Worm (Caenorhabditis elegans) whole organism, late embryonic: ENCODE data around the gene eif-2Bepsilon.

Experiments
- C08G9.2 ChIP-seq: sonication (generic microtip); optimal IDR thresholded peaks from 2 replicates; lab custom pipeline; 2016; ENCODE audit warnings: mild to moderate bottlenecking, missing genetic modification characterization, moderate library complexity, missing compliant biosample characterization
- F13H6.1 ChIP-seq: sonication (generic microtip); optimal IDR thresholded peaks from 2 replicates; lab custom pipeline; 2016; ENCODE audit warnings: missing genetic modification characterization, missing compliant biosample characterization
- K09A11.1 ChIP-seq: sonication (generic microtip); optimal IDR thresholded peaks from 2 replicates; lab custom pipeline; 2017; ENCODE audit warnings: antibody characterized with exemption, mild to moderate bottlenecking, missing genetic modification characterization, missing compliant biosample characterization; ENCODE audit not compliant: insufficient read depth
- Y22D7AL.16 ChIP-seq: sonication (generic microtip); optimal IDR thresholded peaks from 2 replicates; lab custom pipeline; 2016; ENCODE audit warnings: missing genetic modification characterization, missing compliant biosample characterization
- ceh-30 ChIP-seq: fragments of 150-350 bp; optimal IDR thresholded peaks from 2 replicates; lab custom pipeline; 2014; ENCODE audit warnings: missing biosample characterization, missing genetic modification characterization
- ceh-34 ChIP-seq: sonication (generic microtip); optimal IDR thresholded peaks from 2 replicates; lab custom pipeline; 2016; ENCODE audit warnings: mild to moderate bottlenecking, missing genetic modification characterization, missing compliant biosample characterization
- che-1 ChIP-seq: sonication (generic microtip); optimal IDR thresholded peaks from 2 replicates; lab custom pipeline; 2016; ENCODE audit warnings: mild to moderate bottlenecking, missing genetic modification characterization, missing compliant biosample characterization
- dmd-4 ChIP-seq: sonication (generic microtip); optimal IDR thresholded peaks from 2 replicates; lab custom pipeline; 2016; ENCODE audit warnings: borderline replicate concordance, missing genetic modification characterization, missing compliant biosample characterization
- elt-2 ChIP-seq: sonication (generic microtip); optimal IDR thresholded peaks from 2 replicates; lab custom pipeline; 2016; ENCODE audit warnings: missing genetic modification reagents, missing genetic modification characterization, missing compliant biosample characterization
- elt-4 ChIP-seq: sonication (generic microtip); optimal IDR thresholded peaks from 2 replicates; lab custom pipeline; 2016; ENCODE audit warnings: missing genetic modification characterization, missing compliant biosample characterization
- eyg-1 ChIP-seq: sonication (generic microtip); optimal IDR thresholded peaks from 2 replicates; lab custom pipeline; 2016; ENCODE audit warnings: missing genotype, missing genetic modification characterization, missing compliant biosample characterization
- fkh-10 ChIP-seq: fragments of 150-350 bp; optimal IDR thresholded peaks from 2 replicates; lab custom pipeline; 2014; ENCODE audit warnings: missing biosample characterization, missing genetic modification reagents, missing genetic modification characterization
- lin-11 ChIP-seq: fragments of 200-800 bp; sonication (Bioruptor generic); optimal IDR thresholded peaks from 2 replicates; lab custom pipeline; 2018; ENCODE audit warnings: mild to moderate bottlenecking, missing genetic modification characterization, missing compliant biosample characterization
- mec-3 ChIP-seq: sonication (generic microtip); optimal IDR thresholded peaks from 2 replicates; lab custom pipeline; 2016; ENCODE audit warnings: borderline replicate concordance, missing genetic modification characterization, missing compliant biosample characterization
- nhr-232 ChIP-seq: sonication (generic microtip); optimal IDR thresholded peaks from 2 replicates; lab custom pipeline; 2016; ENCODE audit warnings: missing genetic modification characterization, missing compliant biosample characterization
- npax-4 ChIP-seq: sonication (generic microtip); optimal IDR thresholded peaks from 2 replicates; lab custom pipeline; 2016; ENCODE audit warnings: missing genetic modification characterization, missing compliant biosample characterization
- pag-3 ChIP-seq: sonication (generic microtip); optimal IDR thresholded peaks from 2 replicates; lab custom pipeline; 2016; ENCODE audit warnings: missing compliant biosample characterization, missing genetic modification characterization, borderline replicate concordance
- pat-9 ChIP-seq: fragments of 200-800 bp; sonication (Bioruptor generic); optimal IDR thresholded peaks from 2 replicates; lab custom pipeline; 2018; ENCODE audit warnings: mild to moderate bottlenecking, missing genetic modification characterization, moderate library complexity, missing compliant biosample characterization
- pha-2 ChIP-seq: sonication (generic microtip); optimal IDR thresholded peaks from 2 replicates; lab custom pipeline; 2017; ENCODE audit warnings: mild to moderate bottlenecking, missing genetic modification characterization, missing compliant biosample characterization
- pha-4 ChIP-seq: fragments of 150-350 bp; optimal IDR thresholded peaks from 2 replicates; lab custom pipeline; 2018; ENCODE audit warnings: missing biosample characterization, missing genetic modification reagents, missing genetic modification characterization
- sdc-2 ChIP-seq: sonication (generic microtip); optimal IDR thresholded peaks from 2 replicates; lab custom pipeline; 2016; ENCODE audit warnings: missing genotype, missing genetic modification characterization, missing compliant biosample characterization
- tbx-7 ChIP-seq: sonication (generic microtip); optimal IDR thresholded peaks from 2 replicates; lab custom pipeline; 2016; ENCODE audit warnings: missing genotype, missing genetic modification characterization, missing compliant biosample characterization
- unc-42 ChIP-seq: sonication (generic microtip); optimal IDR thresholded peaks from 2 replicates; lab custom pipeline; 2016; ENCODE audit warnings: missing genotype, missing genetic modification characterization, missing compliant biosample characterization
- unc-55 ChIP-seq: sonication (generic microtip); optimal IDR thresholded peaks from 2 replicates; lab custom pipeline; 2017; ENCODE audit warnings: missing biosample characterization, missing genetic modification reagents, missing genetic modification characterization
- zip-5 ChIP-seq: sonication (generic microtip); optimal IDR thresholded peaks from 2 replicates; lab custom pipeline; 2016; ENCODE audit warnings: missing genetic modification characterization, missing compliant biosample characterization

Gene eif-2Bepsilon

DNA sequence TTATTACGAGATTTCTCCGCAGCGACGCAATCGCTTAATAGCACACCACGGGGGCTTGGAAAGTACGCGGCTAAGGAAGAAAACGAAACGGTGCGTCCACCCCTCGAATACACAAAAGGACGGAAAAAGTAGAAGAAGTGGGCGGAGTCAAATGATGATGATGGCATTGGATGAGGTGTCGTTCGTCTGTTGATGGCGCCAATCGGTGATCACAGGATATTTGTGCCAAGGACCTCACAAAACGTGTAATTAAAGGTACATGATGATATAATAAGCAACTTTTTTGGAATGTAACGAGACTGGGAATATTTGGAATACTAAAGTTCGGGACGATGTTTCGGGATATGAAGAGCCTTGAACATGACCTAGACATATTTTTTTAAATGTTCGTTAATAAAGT, 27.3 kb upstream of the eif-2Bepsilon start, which contains the start of gene cutl-12:
TSS of gene cutl-12 (minus strand) at position 101 of the 400 bp plus-strand sequence.
- TF ChIP-seq dmd-4 (tag; lab: Kevin White, UChicago) (no peak), lin-11 (tag; lab: Kevin White, UChicago) (no peak), fkh-10 (GFP tag; lab: Kevin White, UChicago) (no peak)

DNA sequence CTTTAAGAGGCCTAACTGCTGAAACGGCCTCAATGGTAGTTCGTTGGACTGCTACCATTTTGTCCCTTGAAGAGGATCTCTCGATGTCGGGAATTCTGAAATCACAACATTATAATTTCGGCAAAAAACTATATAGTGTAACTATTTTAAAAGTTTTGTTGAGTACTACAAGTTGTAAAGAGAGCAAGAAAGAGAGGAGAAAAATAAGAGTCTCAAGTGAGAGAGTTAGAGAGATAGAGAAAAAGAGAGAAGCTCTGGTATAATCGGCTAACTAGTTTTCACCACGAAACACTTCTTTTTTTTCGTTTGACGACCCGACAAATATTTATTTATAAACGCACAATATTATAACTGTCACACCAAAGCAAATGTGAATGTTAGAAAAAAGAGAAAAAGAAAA, 24.1 kb upstream of the eif-2Bepsilon start, which contains the start of gene vab-9:
TSS of gene vab-9 (minus strand) at position 101 of the 400 bp plus-strand sequence.
- no peak for TF ChIP-seq fkh-10 (GFP tag; lab: Kevin White, UChicago)

DNA sequence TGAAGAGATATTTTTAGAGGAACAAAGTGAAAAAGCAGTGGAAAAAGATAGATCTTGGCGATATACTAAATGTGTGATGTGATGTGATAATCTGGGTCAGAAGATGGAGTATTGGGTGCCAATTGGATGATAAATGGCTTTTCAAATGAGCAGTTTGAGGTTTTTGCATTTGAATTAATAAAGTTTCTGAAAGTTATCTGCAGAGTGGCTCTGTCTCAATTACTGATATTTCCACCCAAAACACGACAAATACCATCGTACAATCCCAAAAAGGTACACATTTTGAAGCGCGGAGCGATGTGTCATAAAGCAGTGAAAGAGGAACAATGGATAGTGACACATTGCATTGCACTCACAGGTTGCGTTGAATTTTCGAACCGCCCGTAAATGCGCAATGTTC, 22.1 kb upstream of the eif-2Bepsilon start:
- TF ChIP-seq C08G9.2 (no peak), dmd-4 (tag; lab: Kevin White, UChicago) (no peak), pha-4 (tag; lab: Kevin White, UChicago) (no peak), unc-42 (no peak), unc-55 (GFP tag; lab: Kevin White, UChicago) (no peak), mec-3 (tag; lab: Kevin White, UChicago) (no peak), nhr-232 (no peak), pat-9 (tag; lab: Kevin White, UChicago) (no peak), tbx-7 (tag; lab: Kevin White, UChicago) (no peak), zip-5 (tag; lab: Kevin White, UChicago) (no peak), K09A11.1 (tag; lab: Kevin White, UChicago) (no peak), eyg-1 (tag; lab: Kevin White, UChicago) (no peak)

DNA sequence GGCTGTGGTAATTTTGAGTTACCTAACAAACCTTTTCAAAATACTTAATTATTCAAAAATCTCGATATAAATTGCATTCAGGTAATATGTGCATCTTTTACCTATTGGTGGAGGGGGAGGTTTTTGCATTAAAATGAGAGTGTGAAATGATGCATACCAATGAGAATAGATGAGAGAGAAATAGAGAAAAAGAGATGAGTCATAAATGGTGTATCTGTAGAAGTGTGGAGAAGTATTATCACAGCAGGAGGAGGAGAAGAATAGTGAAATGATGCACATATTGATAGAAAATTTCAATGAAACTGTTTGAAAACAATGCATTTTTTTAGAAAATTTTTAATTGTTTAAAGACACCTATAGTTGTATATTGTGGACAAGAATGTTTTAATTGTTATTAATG, 21.2 kb upstream of the eif-2Bepsilon start:
- TF ChIP-seq dmd-4 (tag; lab: Kevin White, UChicago) (no peak), ceh-34 (tag; lab: Kevin White, UChicago) (no peak), Y22D7AL.16 (tag; lab: Kevin White, UChicago) (no peak), npax-4 (no peak), elt-2 (no peak)
- TF ChIP-seq, all 69 proteins: peak for 0

DNA sequence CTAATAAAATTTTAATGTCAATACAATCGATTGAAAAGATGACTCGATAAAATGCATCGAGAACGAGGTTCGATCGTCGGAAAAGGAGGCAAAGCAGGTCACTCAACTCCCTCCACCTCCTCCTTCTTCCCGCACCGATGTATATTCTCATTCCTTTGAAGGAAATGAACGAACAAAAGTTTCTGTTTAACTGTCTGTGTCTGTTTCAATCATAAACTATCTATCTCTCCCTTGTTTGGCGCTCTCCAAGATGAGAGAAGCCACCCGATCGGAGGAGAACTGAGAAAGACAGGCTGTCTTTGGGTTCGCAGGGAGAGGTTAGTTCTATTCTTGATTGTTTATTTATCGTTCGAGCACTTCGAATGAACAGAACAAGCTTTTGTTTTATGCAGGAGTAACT, 20.5 kb upstream of the eif-2Bepsilon start, which contains the start of gene D2085.7:
TSS of gene D2085.7 (plus strand) at position 251 of the 400 bp plus-strand sequence.
- TF ChIP-seq elt-4 (tag; lab: Kevin White, UChicago) = no peak
- TF ChIP-seq pag-3 (tag; lab: Kevin White, UChicago) = no peak
- TF ChIP-seq ceh-30 (tag; lab: Kevin White, UChicago) = no peak

DNA sequence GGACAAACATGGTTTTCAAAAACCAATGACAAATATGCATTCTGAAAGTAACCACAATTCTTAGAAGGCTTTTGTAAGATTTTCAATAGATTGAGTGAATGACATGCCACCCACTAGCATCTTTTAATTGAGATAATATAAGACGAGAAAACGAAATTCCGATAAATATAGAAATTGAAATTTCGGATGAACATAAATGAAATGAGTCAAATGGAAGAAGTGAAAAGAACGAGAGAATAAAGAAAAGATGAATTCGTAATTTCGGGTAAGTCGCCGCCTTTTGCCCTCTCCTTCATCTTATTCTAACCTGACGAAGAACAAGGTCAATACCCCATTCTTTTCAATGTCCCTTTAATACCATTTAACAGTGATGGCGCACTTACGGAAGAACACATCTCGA, 19.3 kb upstream of the eif-2Bepsilon start:
- TF ChIP-seq pha-2 (tag; lab: Kevin White, UChicago) (no peak), che-1 (tag; lab: Kevin White, UChicago) (no peak), sdc-2 (tag; lab: Kevin White, UChicago) (no peak), elt-2 (no peak), ceh-34 (tag; lab: Kevin White, UChicago) (no peak), F13H6.1 (tag; lab: Kevin White, UChicago) (no peak), C08G9.2 (no peak), fkh-10 (GFP tag; lab: Kevin White, UChicago) (no peak)
- TF ChIP-seq, all 69 proteins: peak for 0

DNA sequence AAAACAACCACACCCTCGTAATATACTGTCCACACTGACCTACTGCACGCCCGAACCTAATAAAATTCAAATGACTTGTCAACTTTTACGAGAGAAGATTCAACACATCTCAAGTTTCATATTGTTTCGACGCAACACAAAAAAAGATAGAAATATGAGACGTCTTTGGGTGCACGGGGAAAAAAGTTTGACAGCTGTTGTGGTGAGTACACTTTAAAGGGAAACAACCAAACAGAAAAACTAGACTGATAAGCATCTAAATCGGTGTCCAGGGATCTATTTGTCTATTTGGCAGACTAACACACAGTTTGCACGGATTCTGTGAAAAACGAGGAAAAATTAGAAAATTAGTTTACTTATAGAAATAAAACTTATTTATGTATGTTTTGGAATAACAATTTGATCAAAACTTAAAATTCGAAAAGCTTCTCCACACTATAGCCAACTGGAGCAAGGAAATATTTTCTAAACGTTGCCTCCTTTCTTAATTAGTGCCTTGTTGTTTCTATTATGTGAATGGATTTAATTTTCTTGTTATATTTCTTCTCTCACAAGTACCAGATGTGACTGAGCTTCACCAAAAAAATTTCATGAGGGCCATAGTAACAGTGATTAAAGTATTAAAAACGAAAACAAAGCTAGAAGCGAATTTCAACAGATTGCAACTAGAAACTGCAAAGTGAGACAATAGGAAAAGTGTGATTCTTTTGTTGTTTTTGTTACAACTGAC, 17.9 kb upstream of the eif-2Bepsilon start:
- TF ChIP-seq ceh-34 (tag; lab: Kevin White, UChicago) (peak; percentile 33), elt-4 (tag; lab: Kevin White, UChicago) (no peak)
